Worm (Caenorhabditis elegans) whole organism, young adult: Measurements from ENCODE around the gene srg-41.

ENCODE experiments used
- Y53G8AR.9 ChIP-seq: fragments of 200-800 bp; sonication (Bioruptor generic); conservative IDR thresholded peaks from 2 replicates; pipeline ENCODE4 v1.3.6; 2022; ENCODE audit warnings: missing genetic modification reagents, missing genetic modification characterization, missing compliant biosample characterization
- attf-6 ChIP-seq: fragments of 200-800 bp; sonication (Bioruptor generic); IDR thresholded peaks from 2 replicates; pipeline ENCODE4 v1.3.6; 2022; ENCODE audit warnings: missing genetic modification reagents, missing genetic modification characterization, missing compliant biosample characterization
- bed-2 ChIP-seq: fragments of 200-800 bp; sonication (Bioruptor generic); IDR thresholded peaks from 2 replicates; pipeline ENCODE4 v1.3.6; 2022; ENCODE audit warnings: missing genetic modification reagents, missing genetic modification characterization, missing compliant biosample characterization
- gei-17 ChIP-seq: fragments of 200-800 bp; sonication (Bioruptor generic); optimal IDR thresholded peaks from 2 replicates; lab custom pipeline; 2018; ENCODE audit warnings: mild to moderate bottlenecking, missing genetic modification characterization, missing compliant biosample characterization
- nfya-1 ChIP-seq: sonication (generic microtip); optimal IDR thresholded peaks from 2 replicates; lab custom pipeline; 2017; ENCODE audit warnings: antibody characterized with exemption, missing compliant biosample characterization, missing genetic modification characterization, borderline replicate concordance; ENCODE audit not compliant: insufficient read depth
- nhr-90 ChIP-seq: sonication (generic microtip); optimal IDR thresholded peaks from 2 replicates; lab custom pipeline; 2016; ENCODE audit warnings: missing genotype, mild to moderate bottlenecking, missing genetic modification characterization, missing compliant biosample characterization
- snpc-4 ChIP-seq, 5 experiments: fragments of 150-350 bp in 1 of 5; sonication (generic microtip) in 4 of 5; optimal IDR thresholded peaks; 2 replicates each; lab custom pipeline; 2014 to 2018; ENCODE audit warnings: missing genetic modification characterization in 5 of 5, missing biosample characterization in 3 of 5, antibody characterized with exemption in 2 of 5, mild to moderate bottlenecking in 2 of 5, missing compliant biosample characterization in 2 of 5, missing genotype in 2 of 5, moderate library complexity in 2 of 5, missing genetic modification reagents in 1 of 5

DNA sequence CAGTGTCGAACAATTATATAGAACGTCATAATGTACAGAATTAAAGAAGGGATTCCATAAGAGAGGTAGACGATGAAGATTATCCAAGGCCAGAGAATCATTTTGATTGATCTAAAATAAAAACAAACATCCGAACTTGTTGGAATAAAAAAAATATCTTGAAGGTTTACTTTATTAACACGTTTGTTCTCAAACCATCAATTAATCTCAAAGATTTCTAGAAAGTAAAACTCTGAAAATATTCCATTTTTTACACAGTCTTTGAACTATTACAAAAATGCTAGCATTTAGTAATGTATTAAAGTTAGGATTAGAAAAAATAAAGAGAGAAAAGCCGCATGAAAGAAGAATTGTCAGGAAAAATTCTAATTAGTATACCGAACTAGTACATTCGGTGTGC, 2.8 kb upstream of the srg-41 start, which contains the start of gene srg-40:
- TF ChIP-seq gei-17 (GFP tag; lab: Kevin White, UChicago) (no peak), Y53G8AR.9 (no peak), nfya-1 (tag; lab: Kevin White, UChicago) (no peak), snpc-4 (GFP tag; optimal IDR thresholded peaks at IDR 0.05; lab: Kevin White, UChicago) (no peak), snpc-4 (tag; optimal IDR thresholded peaks at IDR 0.05; lab: Kevin White, UChicago) (no peak), attf-6 (GFP tag; lab: Robert Waterston, UW) (no peak), nhr-90 (tag; lab: Kevin White, UChicago) (no peak), bed-2 (GFP tag; lab: Robert Waterston, UW) (no peak)
